Fruit fly (Drosophila melanogaster): ENCODE measurements around the gene ss.

dm6 chr3R:16431707-16432106 lies 28.2 kb upstream of the ss start:
- TF ChIP-seq Myc (optimal IDR thresholded peaks at IDR 0.05) (no peak), insv (optimal IDR thresholded peaks at IDR 0.05) (no peak), psq (optimal IDR thresholded peaks at IDR 0.05) (no peak), Sin3A (optimal IDR thresholded peaks at IDR 0.05) (no peak), h (optimal IDR thresholded peaks at IDR 0.05) (no peak), ttk (optimal IDR thresholded peaks at IDR 0.05) (no peak)
